Worm (Caenorhabditis elegans) whole organism, midembryonic: ENCODE measurements around the gene F56C9.10.

Experiments
- T22C8.4 ChIP-seq: fragments of 200-800 bp; sonication (Bioruptor generic); IDR thresholded peaks from 2 replicates; pipeline ENCODE4 v1.3.6; 2022; ENCODE audit warnings: missing genetic modification characterization, missing compliant biosample characterization
- flt-1 ChIP-seq: fragments of 200-800 bp; sonication (Bioruptor generic); IDR thresholded peaks from 2 replicates; pipeline ENCODE4 v1.3.6; 2022; ENCODE audit warnings: missing genetic modification characterization, missing compliant biosample characterization
- tab-1 ChIP-seq: fragments of 200-800 bp; sonication (Bioruptor generic); IDR thresholded peaks from 2 replicates; pipeline ENCODE4 v1.3.6; 2022; ENCODE audit warnings: missing genetic modification characterization, missing compliant biosample characterization

ce11 chrIII:7296092-7296668 is 38.9 kb downstream of the F56C9.10 start:
- TF ChIP-seq T22C8.4 (GFP tag; lab: Robert Waterston, UW): no peak
- no peak for TF ChIP-seq tab-1
- no peak for TF ChIP-seq flt-1
